Fruit fly (Drosophila melanogaster): ENCODE measurements around the gene CG9330.
A peak's percentile ranks its signal among the peaks of the same experiment; 100 is the strongest.

CG9330 gene

dm6 chr3L:19636821-19637460 lies 50.9 kb downstream of the CG9330 start:
- TF ChIP-seq Jra (GFP tag; optimal IDR thresholded peaks at IDR 0.05) (peak; percentile 19), Sp1 (GFP tag; optimal IDR thresholded peaks at IDR 0.05) (peak; percentile 41), sv (GFP tag; optimal IDR thresholded peaks at IDR 0.05) (peak; percentile 45), h (GFP tag; optimal IDR thresholded peaks at IDR 0.05) (peak; percentile 36), Hr83 (GFP tag; optimal IDR thresholded peaks at IDR 0.05; ENCODE audit: poor library complexity, severe bottlenecking) (no peak), OdsH (GFP tag; optimal IDR thresholded peaks at IDR 0.05) (peak; percentile 39), foxo (GFP tag; optimal IDR thresholded peaks at IDR 0.05) (peak in 1 of 2 experiments; percentile 43), sage (GFP tag; optimal IDR thresholded peaks at IDR 0.05) (no peak), Dif (GFP tag; optimal IDR thresholded peaks at IDR 0.05; ENCODE audit: partially characterized antibody) (no peak), ey (GFP tag; optimal IDR thresholded peaks at IDR 0.05) (peak; percentile 25), GATAd (GFP tag; optimal IDR thresholded peaks at IDR 0.05) (no peak), psq (GFP tag; optimal IDR thresholded peaks at IDR 0.05) (peak; percentile 53), jim (GFP tag; optimal IDR thresholded peaks at IDR 0.05) (no peak), woc (GFP tag; optimal IDR thresholded peaks at IDR 0.05) (no peak), HLH106 (tag; optimal IDR thresholded peaks at IDR 0.05) (peak; percentile 31)

Measured in whole organism, wandering third instar larva.